Worm (Caenorhabditis elegans) whole organism, L3 larva: ENCODE data around the gene set-11.
"Not testable (repeated sequence)": the region's sequence is repeated elsewhere in the genome, so short reads cannot be mapped to it uniquely, and the experiment has no call there.

Experiments used
- ZK546.5 ChIP-seq: sonication (generic microtip); optimal IDR thresholded peaks from 2 replicates; lab custom pipeline; 2017; ENCODE audit warnings: missing biosample characterization, missing genetic modification characterization
- aly-2 ChIP-seq: fragments of 150-350 bp; optimal IDR thresholded peaks from 2 replicates; lab custom pipeline; 2014; ENCODE audit warnings: missing biosample characterization, missing genetic modification characterization
- ama-1 ChIP-seq: fragments of 150-350 bp; optimal IDR thresholded peaks from 2 replicates; lab custom pipeline; 2018
- ceh-82 ChIP-seq: fragments of 150-350 bp; optimal IDR thresholded peaks from 2 replicates; lab custom pipeline; 2014; ENCODE audit warnings: missing biosample characterization, missing genetic modification characterization
- ceh-9 ChIP-seq: sonication (generic microtip); optimal IDR thresholded peaks from 2 replicates; lab custom pipeline; 2018; ENCODE audit warnings: missing biosample characterization, missing genetic modification characterization
- daf-12 ChIP-seq: fragments of 150-350 bp; optimal IDR thresholded peaks from 2 replicates; lab custom pipeline; 2014; ENCODE audit warnings: missing biosample characterization, missing genetic modification reagents, missing genetic modification characterization
- egl-27 ChIP-seq: sonication (generic microtip); optimal IDR thresholded peaks from 4 replicates; lab custom pipeline; 2017; ENCODE audit warnings: missing biosample characterization, missing genetic modification reagents, missing genetic modification characterization
- egl-5 ChIP-seq: fragments of 150-350 bp; optimal IDR thresholded peaks from 2 replicates; lab custom pipeline; 2017; ENCODE audit warnings: missing biosample characterization, missing genetic modification reagents, missing genetic modification characterization, inconsistent platforms
- elt-1 ChIP-seq: fragments of 150-350 bp; optimal IDR thresholded peaks from 2 replicates; lab custom pipeline; 2014; ENCODE audit warnings: missing biosample characterization, missing genetic modification characterization
- elt-2 ChIP-seq: sonication (generic microtip); optimal IDR thresholded peaks from 2 replicates; lab custom pipeline; 2016; ENCODE audit warnings: missing genetic modification reagents, mild to moderate bottlenecking, missing genetic modification characterization, missing compliant biosample characterization
- eor-1 ChIP-seq, 2 experiments: fragments of 150-350 bp; optimal IDR thresholded peaks; 2 replicates each; lab custom pipeline; 2014 to 2018; ENCODE audit warnings: missing biosample characterization in 2 of 2, missing genetic modification characterization in 2 of 2
- fkh-10 ChIP-seq: sonication (generic microtip); optimal IDR thresholded peaks from 2 replicates; lab custom pipeline; 2017; ENCODE audit warnings: missing biosample characterization, missing genetic modification reagents, missing genetic modification characterization
- fkh-2 ChIP-seq: fragments of 150-350 bp; optimal IDR thresholded peaks from 2 replicates; lab custom pipeline; 2014; ENCODE audit warnings: missing biosample characterization, missing genetic modification reagents, missing genetic modification characterization
- fos-1 ChIP-seq: fragments of 150-350 bp; optimal IDR thresholded peaks from 2 replicates; lab custom pipeline; 2014; ENCODE audit warnings: missing biosample characterization, missing genetic modification characterization
- hmg-11 ChIP-seq: sonication (generic microtip); optimal IDR thresholded peaks from 2 replicates; lab custom pipeline; 2016; ENCODE audit warnings: missing genetic modification characterization, missing compliant biosample characterization
- jun-1 ChIP-seq: fragments of 150-350 bp; optimal IDR thresholded peaks from 2 replicates; lab custom pipeline; 2014; ENCODE audit warnings: missing biosample characterization, missing genetic modification reagents, missing genetic modification characterization
- lin-15B ChIP-seq: fragments of 150-350 bp; optimal IDR thresholded peaks from 2 replicates; lab custom pipeline; 2014; ENCODE audit warnings: missing biosample characterization, missing genetic modification characterization
- lin-39 ChIP-seq: fragments of 150-350 bp; optimal IDR thresholded peaks from 2 replicates; lab custom pipeline; 2018; ENCODE audit warnings: missing biosample characterization, missing genetic modification reagents, missing genetic modification characterization
- lsy-12 ChIP-seq: sonication (generic microtip); optimal IDR thresholded peaks from 2 replicates; lab custom pipeline; 2016; ENCODE audit warnings: mild to moderate bottlenecking, missing genetic modification characterization, missing compliant biosample characterization
- mdl-1 ChIP-seq: fragments of 150-350 bp; optimal IDR thresholded peaks from 2 replicates; lab custom pipeline; 2014; ENCODE audit warnings: missing biosample characterization, missing genetic modification characterization
- mml-1 ChIP-seq: fragments of 150-350 bp; sonication (generic microtip); optimal IDR thresholded peaks from 3 replicates; lab custom pipeline; 2014; ENCODE audit warnings: missing biosample characterization, missing genetic modification characterization
- nfya-1 ChIP-seq: sonication (generic microtip); optimal IDR thresholded peaks from 2 replicates; lab custom pipeline; 2017; ENCODE audit warnings: missing genetic modification characterization, mild to moderate bottlenecking, missing compliant biosample characterization, antibody characterized with exemption, moderate library complexity; ENCODE audit not compliant: insufficient read depth
- nhr-12 ChIP-seq: fragments of 150-350 bp; optimal IDR thresholded peaks from 2 replicates; lab custom pipeline; 2014; ENCODE audit warnings: missing biosample characterization, missing genetic modification characterization
- nhr-23 ChIP-seq: fragments of 150-350 bp; optimal IDR thresholded peaks from 2 replicates; lab custom pipeline; 2014; ENCODE audit warnings: missing biosample characterization, missing genetic modification reagents, missing genetic modification characterization
- nhr-237 ChIP-seq: fragments of 150-350 bp; optimal IDR thresholded peaks from 2 replicates; lab custom pipeline; 2014; ENCODE audit warnings: missing biosample characterization, missing genetic modification characterization
- nhr-25 ChIP-seq: sonication (generic microtip); optimal IDR thresholded peaks from 2 replicates; lab custom pipeline; 2017; ENCODE audit warnings: missing biosample characterization, missing genetic modification characterization
- nhr-28 ChIP-seq: fragments of 150-350 bp; optimal IDR thresholded peaks from 2 replicates; lab custom pipeline; 2014; ENCODE audit warnings: missing biosample characterization, missing genetic modification characterization
- nhr-67 ChIP-seq: fragments of 150-350 bp; optimal IDR thresholded peaks from 2 replicates; lab custom pipeline; 2014; ENCODE audit warnings: missing biosample characterization, missing genetic modification characterization
- nhr-76 ChIP-seq: fragments of 150-350 bp; sonication (generic microtip); optimal IDR thresholded peaks from 5 replicates; lab custom pipeline; 2014; ENCODE audit warnings: missing biosample characterization, missing genetic modification characterization
- nhr-77 ChIP-seq: fragments of 150-350 bp; optimal IDR thresholded peaks from 2 replicates; lab custom pipeline; 2014; ENCODE audit warnings: missing biosample characterization, missing genetic modification characterization
- pha-4 ChIP-seq: fragments of 150-350 bp; optimal IDR thresholded peaks from 2 replicates; lab custom pipeline; 2014; ENCODE audit warnings: missing biosample characterization, missing genetic modification reagents, missing genetic modification characterization
- pqm-1 ChIP-seq: fragments of 150-350 bp; optimal IDR thresholded peaks from 2 replicates; lab custom pipeline; 2017; ENCODE audit warnings: missing biosample characterization, missing genetic modification characterization, inconsistent platforms
- sea-2 ChIP-seq: fragments of 150-350 bp; sonication (generic microtip); optimal IDR thresholded peaks from 4 replicates; lab custom pipeline; 2014; ENCODE audit warnings: missing biosample characterization, missing genetic modification reagents, missing genetic modification characterization
- skn-1 ChIP-seq: fragments of 150-350 bp; optimal IDR thresholded peaks from 2 replicates; lab custom pipeline; 2014; ENCODE audit warnings: missing biosample characterization, missing genetic modification characterization
- snpc-4 ChIP-seq: fragments of 150-350 bp; optimal IDR thresholded peaks from 2 replicates; lab custom pipeline; 2014; ENCODE audit warnings: missing biosample characterization, missing genetic modification characterization
- tbx-2 ChIP-seq: sonication (generic microtip); optimal IDR thresholded peaks from 2 replicates; lab custom pipeline; 2016; ENCODE audit warnings: mild to moderate bottlenecking, missing genetic modification characterization, missing compliant biosample characterization
- unc-39 ChIP-seq: sonication (generic microtip); optimal IDR thresholded peaks from 4 replicates; lab custom pipeline; 2017; ENCODE audit warnings: missing biosample characterization, missing genetic modification characterization
- unc-62 ChIP-seq: fragments of 150-350 bp; sonication (generic microtip); optimal IDR thresholded peaks from 4 replicates; lab custom pipeline; 2014; ENCODE audit warnings: missing biosample characterization, missing genetic modification reagents, missing genetic modification characterization
- ztf-4 ChIP-seq: fragments of 150-350 bp; optimal IDR thresholded peaks from 2 replicates; lab custom pipeline; 2014; ENCODE audit warnings: missing biosample characterization, missing genetic modification characterization

Gene set-11

DNA sequence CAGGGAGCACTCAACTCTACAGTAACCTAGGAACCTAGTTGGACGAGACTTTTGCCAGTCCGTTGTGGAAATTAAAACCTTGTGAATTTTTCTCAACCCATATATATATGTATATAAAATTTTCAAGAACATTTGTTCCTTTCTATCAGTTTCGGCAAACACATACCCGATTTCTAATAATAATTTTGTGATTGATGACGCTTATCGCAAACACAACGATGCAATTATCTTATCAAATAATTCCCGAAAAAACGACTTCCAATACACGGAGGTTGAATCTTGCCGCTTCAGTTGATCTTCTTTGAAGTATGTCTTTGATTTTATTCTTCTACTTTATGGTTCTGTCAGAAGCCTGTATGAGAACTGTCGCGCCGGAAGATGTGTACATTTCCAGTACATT, 27.3 kb downstream of the set-11 start, which contains the start of gene F22E5.2:
Gene F22E5.2 (plus strand): TSS at position 301 of the 400 bp plus-strand sequence.
- TF ChIP-seq skn-1; sea-2; lin-39 (tag; lab: Kevin White, UChicago): not testable (repeated sequence)

DNA sequence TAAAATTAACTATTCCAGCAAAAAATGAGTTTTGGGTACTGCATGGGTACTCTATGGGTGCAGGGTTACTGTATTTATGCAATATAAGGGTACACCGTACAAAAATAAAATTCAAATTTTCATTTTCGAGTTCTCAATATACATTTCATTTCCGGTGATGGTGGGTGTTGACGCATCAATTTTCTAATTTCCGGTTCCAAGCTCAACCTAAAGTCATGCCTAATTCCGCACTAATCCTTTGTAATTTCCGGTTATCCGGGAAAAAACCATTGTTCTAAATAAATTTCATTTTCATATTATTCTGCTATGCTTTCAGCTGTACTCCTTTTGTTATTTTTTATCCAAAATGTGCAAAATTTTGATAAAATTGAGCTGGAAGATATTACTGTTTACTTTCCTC, 33.0 kb downstream of the set-11 start, which contains the start of gene gcy-21:
Gene gcy-21 (plus strand): TSS at position 301 of the 400 bp plus-strand sequence.
- no peak for TF ChIP-seq egl-27 (tag; lab: Kevin White, UChicago)
- no peak for TF ChIP-seq pha-4 (tag; lab: Kevin White, UChicago)
- TF ChIP-seq nhr-25 (tag; lab: Kevin White, UChicago), result no peak
- TF ChIP-seq fkh-10 (GFP tag; lab: Kevin White, UChicago), result no peak

DNA sequence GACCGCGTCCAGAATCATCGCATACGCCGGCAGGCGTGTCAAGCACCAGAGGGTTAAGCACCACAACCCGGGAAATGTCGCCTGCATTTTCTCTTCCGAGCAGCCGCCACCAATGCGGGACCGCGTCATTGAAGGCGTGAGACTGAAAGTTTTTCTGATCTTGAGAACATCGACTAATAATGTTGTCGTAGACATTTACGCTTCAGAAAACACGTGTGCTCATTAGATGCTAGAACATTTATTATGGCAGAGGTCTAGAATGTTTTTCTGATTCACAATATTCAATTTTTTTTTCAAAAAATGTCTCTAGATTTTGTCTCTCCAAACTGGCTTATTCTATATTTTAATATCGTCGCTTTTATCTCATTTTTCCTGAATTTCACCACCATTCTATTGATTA, 35.8 kb downstream of the set-11 start, which contains the start of gene sri-47:
Gene sri-47 (plus strand): TSS at position 301 of the 400 bp plus-strand sequence.
- TF ChIP-seq nhr-28 (no peak), ama-1 (lab: Kevin White, UChicago) (no peak), nhr-76 (tag; lab: Kevin White, UChicago) (no peak), lin-15B (no peak), pha-4 (tag; lab: Kevin White, UChicago) (no peak), nhr-77 (no peak), nhr-23 (tag; lab: Kevin White, UChicago) (no peak), egl-5 (tag; lab: Kevin White, UChicago) (no peak), jun-1 (tag; lab: Kevin White, UChicago) (no peak), mdl-1 (no peak), egl-27 (tag; lab: Kevin White, UChicago) (no peak), unc-39 (tag; lab: Kevin White, UChicago) (no peak), fkh-10 (GFP tag; lab: Kevin White, UChicago) (no peak), ztf-4 (tag; lab: Kevin White, UChicago) (no peak)

DNA sequence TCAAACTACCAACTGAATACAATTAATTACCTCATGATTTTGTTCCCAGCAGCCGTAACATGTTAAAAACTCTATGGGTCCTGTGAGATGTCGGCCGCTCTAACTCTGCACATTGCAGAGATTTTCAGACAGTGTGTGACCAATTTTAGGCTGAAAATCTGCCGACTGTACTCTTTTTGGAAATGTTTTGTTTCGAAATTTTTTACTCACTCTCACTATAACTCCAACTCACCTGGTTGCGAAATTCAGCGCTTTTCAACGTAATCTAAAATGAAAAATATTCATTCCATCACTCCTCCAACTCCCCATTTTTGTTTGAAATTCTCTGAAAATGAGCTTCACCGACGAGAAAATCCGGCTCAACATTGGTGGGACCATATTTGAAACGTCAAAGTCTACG, 42.8 kb downstream of the set-11 start, which contains the start of the genes F22E5.13 and F22E5.6:
Gene F22E5.13 (minus strand): TSS at position 101 of the 400 bp plus-strand sequence.
Gene F22E5.6 (plus strand): TSS at position 297 of the 400 bp plus-strand sequence.
- TF ChIP-seq nhr-237 (tag; lab: Kevin White, UChicago) (no peak), mml-1 (no peak), skn-1 (no peak), nhr-12 (tag; lab: Kevin White, UChicago) (no peak), fkh-10 (GFP tag; lab: Kevin White, UChicago) (no peak), jun-1 (tag; lab: Kevin White, UChicago) (no peak), egl-5 (tag; lab: Kevin White, UChicago) (no peak), nhr-77 (no peak), ceh-9 (no peak), lin-15B (no peak), nhr-23 (tag; lab: Kevin White, UChicago) (no peak), tbx-2 (tag; lab: Kevin White, UChicago) (no peak), elt-2 (tag; lab: Kevin White, UChicago) (no peak), mdl-1 (no peak), pha-4 (tag; lab: Kevin White, UChicago) (no peak), nhr-76 (tag; lab: Kevin White, UChicago) (no peak), unc-62 (no peak), nhr-28 (no peak), fos-1 (tag; lab: Kevin White, UChicago) (no peak), eor-1 (tag; optimal IDR thresholded peaks at IDR 0.05; lab: Kevin White, UChicago) (no peak)

DNA sequence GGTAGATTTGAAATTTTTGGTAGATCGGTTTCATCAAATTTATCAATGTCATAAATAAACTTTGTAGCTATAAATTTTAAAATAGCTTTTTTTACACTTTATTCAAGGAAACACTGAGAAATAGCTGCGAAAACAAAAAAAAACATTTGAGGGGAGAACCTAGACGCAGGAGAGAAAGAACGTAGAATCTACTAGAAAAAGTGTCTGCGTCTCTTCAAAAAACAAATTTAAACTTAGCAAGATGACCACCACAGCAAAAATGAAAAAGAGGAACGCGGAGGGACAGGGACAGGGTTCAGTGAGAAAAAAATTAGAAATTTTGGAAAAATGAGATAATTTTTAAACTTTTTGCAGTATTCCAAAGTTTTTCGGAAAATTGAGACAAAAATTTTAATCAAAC, 43.4 kb downstream of the set-11 start:
- TF ChIP-seq egl-27 (tag; lab: Kevin White, UChicago) (no peak), fkh-2 (tag; lab: Kevin White, UChicago) (no peak), nhr-25 (tag; lab: Kevin White, UChicago) (no peak), ZK546.5 (tag; lab: Kevin White, UChicago) (no peak), nhr-77 (no peak), elt-2 (tag; lab: Kevin White, UChicago) (no peak), tbx-2 (tag; lab: Kevin White, UChicago) (no peak), lin-39 (tag; lab: Kevin White, UChicago) (no peak), snpc-4 (tag; lab: Kevin White, UChicago) (peak; percentile 7), lin-15B (no peak), pha-4 (tag; lab: Kevin White, UChicago) (peak; percentile 43), sea-2 (no peak), aly-2 (tag; lab: Kevin White, UChicago) (no peak), jun-1 (tag; lab: Kevin White, UChicago) (no peak), unc-39 (tag; lab: Kevin White, UChicago) (no peak), nfya-1 (tag; lab: Kevin White, UChicago) (peak; percentile 51), nhr-67 (tag; lab: Kevin White, UChicago) (no peak), nhr-237 (tag; lab: Kevin White, UChicago) (no peak), elt-1 (tag; lab: Kevin White, UChicago) (no peak), fos-1 (tag; lab: Kevin White, UChicago) (no peak), mdl-1 (no peak), ama-1 (lab: Kevin White, UChicago) (no peak), ceh-82 (tag; lab: Kevin White, UChicago) (no peak), nhr-76 (tag; lab: Kevin White, UChicago) (no peak), fkh-10 (GFP tag; lab: Kevin White, UChicago) (no peak), pqm-1 (no peak), lsy-12 (no peak), daf-12 (tag; lab: Kevin White, UChicago) (no peak), nhr-28 (no peak), hmg-11 (peak; percentile 34)
